Worm (Caenorhabditis elegans) whole organism, L4 larva: Measurements from ENCODE around the gene fbxb-74.

ENCODE experiments used
- D1046.2 ChIP-seq: fragments of 200-800 bp; sonication (Bioruptor generic); IDR thresholded peaks from 2 replicates; pipeline ENCODE4 v1.3.6; 2022; ENCODE audit warnings: missing genetic modification characterization, missing compliant biosample characterization
- F10B5.3 ChIP-seq: sonication (generic microtip); optimal IDR thresholded peaks from 2 replicates; lab custom pipeline; 2016; ENCODE audit warnings: mild to moderate bottlenecking, missing genetic modification characterization, missing compliant biosample characterization
- F26F4.8 ChIP-seq: fragments of 200-800 bp; sonication (Bioruptor generic); conservative IDR thresholded peaks from 2 replicates; pipeline ENCODE4 v1.3.6; 2022; ENCODE audit warnings: missing genetic modification characterization, missing compliant biosample characterization
- R02D3.7 ChIP-seq: fragments of 150-350 bp; sonication (generic microtip); optimal IDR thresholded peaks from 3 replicates; lab custom pipeline; 2014; ENCODE audit warnings: missing biosample characterization, missing genetic modification characterization
- T26A8.4 ChIP-seq: fragments of 200-800 bp; sonication (Bioruptor generic); IDR thresholded peaks from 2 replicates; pipeline ENCODE4 v1.3.6; 2022; ENCODE audit warnings: missing genetic modification characterization, missing compliant biosample characterization
- Y5F2A.4 ChIP-seq: fragments of 200-800 bp; sonication (Bioruptor generic); optimal IDR thresholded peaks from 2 replicates; lab custom pipeline; 2018; ENCODE audit warnings: mild to moderate bottlenecking, missing genetic modification characterization, missing compliant biosample characterization
- ZK337.2 ChIP-seq: fragments of 200-800 bp; sonication (Bioruptor generic); IDR thresholded peaks from 2 replicates; pipeline ENCODE4 v1.3.6; 2022; ENCODE audit warnings: missing genetic modification reagents, missing genetic modification characterization, missing compliant biosample characterization
- attf-4 ChIP-seq: sonication (generic microtip); optimal IDR thresholded peaks from 3 replicates; lab custom pipeline; 2017; ENCODE audit warnings: missing biosample characterization, missing genetic modification characterization
- ceh-32 ChIP-seq: sonication (generic microtip); optimal IDR thresholded peaks from 2 replicates; lab custom pipeline; 2016; ENCODE audit warnings: mild to moderate bottlenecking, missing genetic modification characterization, missing compliant biosample characterization; ENCODE audit not compliant: poor library complexity
- ceh-44 ChIP-seq: fragments of 200-800 bp; sonication (Bioruptor generic); IDR thresholded peaks from 2 replicates; pipeline ENCODE4 v1.3.6; 2022; ENCODE audit warnings: missing genetic modification reagents, missing genetic modification characterization, missing compliant biosample characterization
- ces-1 ChIP-seq: fragments of 150-350 bp; sonication (generic microtip); optimal IDR thresholded peaks from 4 replicates; lab custom pipeline; 2014; ENCODE audit warnings: missing biosample characterization, missing genetic modification reagents, missing genetic modification characterization
- ctbp-1 ChIP-seq: fragments of 200-800 bp; sonication (Bioruptor generic); IDR thresholded peaks from 2 replicates; pipeline ENCODE4 v1.3.6; 2022; ENCODE audit warnings: missing genetic modification reagents, missing genetic modification characterization, missing compliant biosample characterization
- daf-8 ChIP-seq: fragments of 200-800 bp; sonication (Bioruptor generic); IDR thresholded peaks from 2 replicates; pipeline ENCODE4 v1.3.6; 2022; ENCODE audit warnings: missing genetic modification characterization, missing compliant biosample characterization
- dmd-9 ChIP-seq: fragments of 200-800 bp; sonication (Bioruptor generic); IDR thresholded peaks from 2 replicates; pipeline ENCODE4 v1.3.6; 2022; ENCODE audit warnings: missing genetic modification reagents, missing genetic modification characterization, missing compliant biosample characterization
- dve-1 ChIP-seq: sonication (generic microtip); optimal IDR thresholded peaks from 2 replicates; lab custom pipeline; 2017; ENCODE audit warnings: antibody characterized with exemption, mild to moderate bottlenecking, missing genetic modification characterization, missing compliant biosample characterization; ENCODE audit not compliant: insufficient read depth
- fos-1 ChIP-seq: fragments of 150-350 bp; optimal IDR thresholded peaks from 2 replicates; lab custom pipeline; 2014; ENCODE audit warnings: missing biosample characterization, missing genetic modification characterization
- gei-8 ChIP-seq: fragments of 200-800 bp; sonication (Bioruptor generic); optimal IDR thresholded peaks from 2 replicates; lab custom pipeline; 2018; ENCODE audit warnings: mild to moderate bottlenecking, missing genetic modification characterization, missing compliant biosample characterization
- hlh-30 ChIP-seq: sonication (generic microtip); optimal IDR thresholded peaks from 2 replicates; lab custom pipeline; 2017; ENCODE audit warnings: antibody characterized with exemption, mild to moderate bottlenecking, missing genetic modification characterization, missing compliant biosample characterization; ENCODE audit not compliant: insufficient read depth
- hmg-1.1 ChIP-seq: fragments of 200-800 bp; sonication (Bioruptor generic); IDR thresholded peaks from 2 replicates; pipeline ENCODE4 v1.3.6; 2022; ENCODE audit warnings: missing genetic modification reagents, missing genetic modification characterization, missing compliant biosample characterization
- jun-1 ChIP-seq: fragments of 150-350 bp; optimal IDR thresholded peaks from 2 replicates; lab custom pipeline; 2014; ENCODE audit warnings: missing biosample characterization, missing genetic modification reagents, missing genetic modification characterization
- lim-7 ChIP-seq: fragments of 200-800 bp; sonication (Bioruptor generic); IDR thresholded peaks from 2 replicates; pipeline ENCODE4 v1.3.6; 2022; ENCODE audit warnings: missing genetic modification characterization, missing compliant biosample characterization
- lin-13 ChIP-seq: fragments of 150-350 bp; optimal IDR thresholded peaks from 2 replicates; lab custom pipeline; 2014; ENCODE audit warnings: missing biosample characterization, missing genetic modification reagents, missing genetic modification characterization
- lin-15B ChIP-seq: fragments of 150-350 bp; sonication (generic microtip); optimal IDR thresholded peaks from 3 replicates; lab custom pipeline; 2014; ENCODE audit warnings: missing biosample characterization, missing genetic modification characterization
- lin-38 ChIP-seq: fragments of 200-800 bp; sonication (Bioruptor generic); IDR thresholded peaks from 2 replicates; pipeline ENCODE4 v1.3.6; 2022; ENCODE audit warnings: missing genetic modification reagents, missing genetic modification characterization, missing compliant biosample characterization
- lsy-2 ChIP-seq, 2 experiments: fragments of 150-350 bp in 1 of 2; sonication (generic microtip) in 1 of 2; optimal IDR thresholded peaks; 2 replicates each; lab custom pipeline; 2014 to 2017; ENCODE audit warnings: missing biosample characterization in 2 of 2, missing genetic modification characterization in 2 of 2
- madf-5 ChIP-seq, 2 experiments: fragments of 200-800 bp; sonication (Bioruptor generic); IDR thresholded peaks; 2 replicates each; pipeline ENCODE4 v1.3.6; 2022; ENCODE audit warnings: missing compliant biosample characterization in 2 of 2, missing genetic modification characterization in 2 of 2
- madf-9 ChIP-seq: fragments of 200-800 bp; sonication (Bioruptor generic); conservative IDR thresholded peaks from 2 replicates; pipeline ENCODE4 v1.3.6; 2022; ENCODE audit warnings: missing genetic modification reagents, missing genetic modification characterization, missing compliant biosample characterization
- mdl-1 ChIP-seq, 2 experiments: fragments of 150-350 bp in 1 of 2; sonication (generic microtip) in 1 of 2; optimal IDR thresholded peaks; 2 replicates each; lab custom pipeline; 2014 to 2017; ENCODE audit warnings: missing biosample characterization in 2 of 2, missing genetic modification characterization in 2 of 2
- mdt-29 ChIP-seq: fragments of 200-800 bp; sonication (Bioruptor generic); IDR thresholded peaks from 2 replicates; pipeline ENCODE4 v1.3.6; 2022; ENCODE audit warnings: missing genetic modification reagents, missing genetic modification characterization, missing compliant biosample characterization
- mep-1 ChIP-seq: fragments of 150-350 bp; sonication (generic microtip); optimal IDR thresholded peaks from 3 replicates; lab custom pipeline; 2014; ENCODE audit warnings: missing biosample characterization, missing genetic modification characterization
- mes-2 ChIP-seq: sonication (generic microtip); optimal IDR thresholded peaks from 2 replicates; lab custom pipeline; 2016; ENCODE audit warnings: missing genotype, mild to moderate bottlenecking, missing genetic modification characterization, missing compliant biosample characterization; ENCODE audit not compliant: poor library complexity, severe bottlenecking
- mxl-3 ChIP-seq: fragments of 200-800 bp; sonication (Bioruptor generic); optimal IDR thresholded peaks from 2 replicates; lab custom pipeline; 2018; ENCODE audit warnings: mild to moderate bottlenecking, missing genetic modification characterization, missing compliant biosample characterization
- nhr-10 ChIP-seq: fragments of 150-350 bp; optimal IDR thresholded peaks from 2 replicates; lab custom pipeline; 2014; ENCODE audit warnings: missing biosample characterization, missing genetic modification characterization
- nhr-102 ChIP-seq: sonication (generic microtip); optimal IDR thresholded peaks from 2 replicates; lab custom pipeline; 2016; ENCODE audit warnings: mild to moderate bottlenecking, missing genetic modification characterization, moderate library complexity, missing compliant biosample characterization
- nhr-237 ChIP-seq: sonication (generic microtip); optimal IDR thresholded peaks from 2 replicates; lab custom pipeline; 2017; ENCODE audit warnings: missing biosample characterization, missing genetic modification characterization
- nhr-28 ChIP-seq: fragments of 150-350 bp; optimal IDR thresholded peaks from 2 replicates; lab custom pipeline; 2014; ENCODE audit warnings: missing biosample characterization, missing genetic modification characterization
- nhr-41 ChIP-seq: fragments of 200-800 bp; sonication (Bioruptor generic); IDR thresholded peaks from 2 replicates; pipeline ENCODE4 v1.3.6; 2022; ENCODE audit warnings: missing genetic modification reagents, missing genetic modification characterization, missing compliant biosample characterization
- nhr-42 ChIP-seq: fragments of 200-800 bp; sonication (Bioruptor generic); IDR thresholded peaks from 2 replicates; pipeline ENCODE4 v1.3.6; 2022; ENCODE audit warnings: missing genetic modification characterization, missing compliant biosample characterization
- nhr-6 ChIP-seq: fragments of 150-350 bp; optimal IDR thresholded peaks from 2 replicates; lab custom pipeline; 2014; ENCODE audit warnings: missing biosample characterization, missing genetic modification characterization
- rbr-2 ChIP-seq: sonication (generic microtip); optimal IDR thresholded peaks from 2 replicates; lab custom pipeline; 2016; ENCODE audit warnings: missing genotype, missing genetic modification characterization, missing compliant biosample characterization
- skn-1 ChIP-seq: fragments of 150-350 bp; optimal IDR thresholded peaks from 2 replicates; lab custom pipeline; 2014; ENCODE audit warnings: missing biosample characterization, missing genetic modification characterization
- snpc-4 ChIP-seq: fragments of 150-350 bp; optimal IDR thresholded peaks from 2 replicates; lab custom pipeline; 2014; ENCODE audit warnings: missing biosample characterization, missing genetic modification characterization
- unc-130 ChIP-seq: sonication (generic microtip); optimal IDR thresholded peaks from 2 replicates; lab custom pipeline; 2016; ENCODE audit warnings: missing genetic modification reagents, missing genetic modification characterization, missing compliant biosample characterization
- unc-62 ChIP-seq, 3 experiments: fragments of 150-350 bp in 1 of 3; sonication (generic microtip); optimal IDR thresholded peaks in 2 of 3; peaks in 1 of 3; 1 replicate in 1 of 3; 2 replicates in 2 of 3; lab custom pipeline; 2014 to 2017; ENCODE audit warnings: missing biosample characterization in 3 of 3, missing genetic modification characterization in 3 of 3, missing genetic modification reagents in 3 of 3, missing genotype in 1 of 3
- zag-1 ChIP-seq: fragments of 150-350 bp; optimal IDR thresholded peaks from 2 replicates; lab custom pipeline; 2014; ENCODE audit warnings: missing biosample characterization, missing genetic modification characterization
- zfp-3 ChIP-seq: fragments of 200-800 bp; sonication (Bioruptor generic); conservative IDR thresholded peaks from 2 replicates; pipeline ENCODE4 v1.3.6; 2022; ENCODE audit warnings: missing genetic modification reagents, missing genetic modification characterization, missing compliant biosample characterization
- zip-11 ChIP-seq: fragments of 200-800 bp; sonication (Bioruptor generic); IDR thresholded peaks from 2 replicates; pipeline ENCODE4 v1.3.6; 2022; ENCODE audit warnings: missing genetic modification characterization, missing compliant biosample characterization
- ztf-11 ChIP-seq: fragments of 150-350 bp; optimal IDR thresholded peaks from 2 replicates; lab custom pipeline; 2014; ENCODE audit warnings: missing biosample characterization, missing genetic modification characterization

The fbxb-74 gene

DNA sequence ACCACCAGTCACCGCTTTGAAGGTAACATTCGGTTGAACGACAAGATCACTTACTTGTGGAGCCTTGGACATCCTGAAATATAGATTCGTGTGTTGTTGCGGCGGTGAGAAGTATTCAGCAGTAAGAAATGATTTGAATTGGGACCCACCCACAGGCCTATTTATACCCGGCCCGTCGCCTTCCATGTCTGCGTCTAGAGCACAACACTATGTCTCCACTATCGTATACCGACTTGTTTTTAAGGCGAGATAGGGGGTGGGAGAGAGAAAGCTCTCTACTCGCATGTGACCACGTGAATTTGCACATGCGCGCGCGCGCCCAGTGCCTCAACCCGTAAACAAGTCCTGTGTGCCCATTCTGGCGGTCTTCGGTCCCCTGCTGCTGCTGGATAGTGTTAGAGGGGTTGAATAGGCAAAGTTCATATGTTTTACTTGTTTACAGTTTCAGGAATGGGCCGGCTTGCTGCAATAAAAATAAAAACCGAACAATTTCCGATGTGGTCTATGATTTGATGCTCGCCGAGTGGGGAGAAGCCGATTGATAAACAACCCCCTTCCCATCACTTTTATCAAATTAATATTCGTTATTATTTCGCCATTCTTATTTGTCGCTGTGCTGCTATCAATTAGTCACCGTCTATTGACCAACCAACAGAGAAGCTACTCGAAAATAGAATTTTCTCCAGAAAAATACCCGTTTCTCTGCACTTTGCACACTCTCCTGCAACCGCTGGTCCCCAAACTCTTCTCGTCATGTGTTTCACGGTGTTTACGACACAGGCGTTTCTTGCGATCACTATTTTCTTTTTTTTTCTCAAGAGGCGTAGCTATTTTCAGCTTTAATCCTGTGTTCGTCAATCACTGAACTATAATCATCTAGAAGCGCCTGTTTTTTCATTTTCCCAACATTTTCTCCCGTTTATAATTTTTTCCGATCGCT lies 30.9 kb upstream of the fbxb-74 start (continued):
- TF ChIP-seq lin-38 (no peak; the same call in none of the 2 replicates), unc-62 (GFP tag; optimal IDR thresholded peaks at IDR 0.05 in 1 of 2; lab: Kevin White, UChicago) (peak in 1 of 2 experiments; percentile 67), unc-62 (tag; optimal IDR thresholded peaks at IDR 0.05; lab: Kevin White, UChicago) (no peak), madf-5 (GFP tag; IDR thresholded peaks at IDR 0.05; lab: Robert Waterston, UW) (0 out of 4 replicates have a peak, but pooled peaks of 1 of the 2 experiments have one; percentile 35), ceh-32 (tag; lab: Kevin White, UChicago) (no peak), nhr-102 (tag; lab: Kevin White, UChicago) (peak; percentile 51), R02D3.7 (tag; lab: Kevin White, UChicago) (no peak), mxl-3 (GFP tag; lab: Kevin White, UChicago) (peak; percentile 80), T26A8.4 (GFP tag; lab: Robert Waterston, UW) (peak; percentile 58; the same call in 1 of the 2 replicates), nhr-6 (tag; lab: Kevin White, UChicago) (peak; percentile 40), lim-7 (GFP tag; lab: Robert Waterston, UW) (peak; percentile 66), lsy-2 (tag; optimal IDR thresholded peaks at IDR 0.05; lab: Kevin White, UChicago) (peak; percentile 60 to 67), zip-11 (GFP tag; lab: Robert Waterston, UW) (no peak), nhr-41 (GFP tag; lab: Robert Waterston, UW) (no peak), dve-1 (tag; lab: Kevin White, UChicago) (peak; percentile 75), ces-1 (no peak), ZK337.2 (GFP tag; lab: Robert Waterston, UW) (no peak), rbr-2 (tag; lab: Kevin White, UChicago) (peak; percentile 79), snpc-4 (no peak), F26F4.8 (GFP tag; lab: Robert Waterston, UW) (no peak), lin-13 (GFP tag; lab: Kevin White, UChicago) (no peak), F10B5.3 (tag; lab: Kevin White, UChicago) (no peak), ctbp-1 (GFP tag; lab: Robert Waterston, UW) (no peak; the same call in none of the 2 replicates), mep-1 (tag; lab: Kevin White, UChicago) (peak; percentile 58), daf-8 (GFP tag; lab: Robert Waterston, UW) (no peak), jun-1 (tag; lab: Kevin White, UChicago) (no peak), mes-2 (peak; percentile 49), nhr-28 (tag; lab: Kevin White, UChicago) (peak; percentile 13), lin-15B (no peak), nhr-237 (tag; lab: Kevin White, UChicago) (no peak), Y5F2A.4 (GFP tag; lab: Kevin White, UChicago) (no peak), skn-1 (tag; lab: Kevin White, UChicago) (no peak), dmd-9 (GFP tag; lab: Robert Waterston, UW) (no peak), madf-9 (0 out of 2 replicates have a peak, but pooled peaks have one; percentile 19), hmg-1.1 (GFP tag; lab: Robert Waterston, UW) (peak; percentile 60), nhr-42 (0 out of 2 replicates have a peak, but pooled peaks have one; percentile 14), gei-8 (no peak), hlh-30 (tag; lab: Kevin White, UChicago) (peak; percentile 97), mdt-29 (no peak; the same call in 1 of the 2 replicates), fos-1 (tag; lab: Kevin White, UChicago) (no peak), D1046.2 (GFP tag; lab: Robert Waterston, UW) (no peak), mdl-1 (tag; optimal IDR thresholded peaks at IDR 0.05; lab: Kevin White, UChicago) (peak; percentile 74 to 99), unc-130 (GFP tag; lab: Kevin White, UChicago) (no peak), attf-4 (tag; lab: Kevin White, UChicago) (no peak), ceh-44 (GFP tag; lab: Robert Waterston, UW) (no peak), nhr-10 (tag; lab: Kevin White, UChicago) (no peak), zfp-3 (GFP tag; lab: Robert Waterston, UW) (peak; percentile 65), zag-1 (no peak), ztf-11 (tag; lab: Kevin White, UChicago) (no peak)
